Worm (Caenorhabditis elegans) whole organism, dauer: ENCODE data around the gene Y37D8A.16.

Experiments
- unc-62 ChIP-seq: sonication (generic microtip); optimal IDR thresholded peaks from 2 replicates; lab custom pipeline; 2017; ENCODE audit warnings: missing biosample characterization, missing genetic modification reagents, missing genetic modification characterization

Y37D8A.16 gene

ce11 chrIII:12875653-12876052, 42.8 kb downstream of the Y37D8A.16 start:
- no peak for TF ChIP-seq unc-62 (GFP tag; lab: Kevin White, UChicago)

ce11 chrIII:12874606-12875066, 43.8 kb downstream of the Y37D8A.16 start, which contains the start of the genes mrg-1 and spcs-2:
TSS of gene mrg-1 (minus strand) at chrIII:12874656.
TSS of gene spcs-2 (plus strand) at chrIII:12875031.
- no peak for TF ChIP-seq unc-62 (GFP tag; lab: Kevin White, UChicago)

- TF ChIP-seq unc-62 (GFP tag; lab: Kevin White, UChicago): no peak
These were observed 48.3 kb downstream of the Y37D8A.16 start, which contains the start of gene Y37D8A.6 for ce11 chrIII:12870060-12870696. TSS of gene Y37D8A.6 (minus strand) at chrIII:12870297.
